Worm (Caenorhabditis elegans) whole organism, L4 larva: ENCODE measurements around the gene div-1.

Experiments
- F10B5.3 ChIP-seq: sonication (generic microtip); optimal IDR thresholded peaks from 2 replicates; lab custom pipeline; 2016; ENCODE audit warnings: mild to moderate bottlenecking, missing genetic modification characterization, missing compliant biosample characterization
- Y48G9A.11 ChIP-seq: fragments of 200-800 bp; sonication (Bioruptor generic); IDR thresholded peaks from 2 replicates; pipeline ENCODE4 v1.3.6; 2022; ENCODE audit warnings: missing genetic modification reagents, missing genetic modification characterization, missing compliant biosample characterization
- Y5F2A.4 ChIP-seq: fragments of 200-800 bp; sonication (Bioruptor generic); optimal IDR thresholded peaks from 2 replicates; lab custom pipeline; 2018; ENCODE audit warnings: mild to moderate bottlenecking, missing genetic modification characterization, missing compliant biosample characterization
- ZK337.2 ChIP-seq: fragments of 200-800 bp; sonication (Bioruptor generic); IDR thresholded peaks from 2 replicates; pipeline ENCODE4 v1.3.6; 2022; ENCODE audit warnings: missing genetic modification reagents, missing genetic modification characterization, missing compliant biosample characterization
- ama-1 ChIP-seq: fragments of 150-350 bp; optimal IDR thresholded peaks from 2 replicates; lab custom pipeline; 2014; ENCODE audit warnings: inconsistent platforms, mixed read lengths
- ceh-20 ChIP-seq: fragments of 200-800 bp; sonication (Bioruptor generic); IDR thresholded peaks from 2 replicates; pipeline ENCODE4 v1.3.6; 2022; ENCODE audit warnings: missing genetic modification reagents, missing genetic modification characterization, missing compliant biosample characterization
- ceh-82 ChIP-seq: sonication (generic microtip); optimal IDR thresholded peaks from 2 replicates; lab custom pipeline; 2017; ENCODE audit warnings: missing biosample characterization, missing genetic modification characterization
- daf-12 ChIP-seq: fragments of 150-350 bp; optimal IDR thresholded peaks from 2 replicates; lab custom pipeline; 2014; ENCODE audit warnings: missing biosample characterization, missing genetic modification reagents, missing genetic modification characterization
- dmd-9 ChIP-seq: fragments of 200-800 bp; sonication (Bioruptor generic); IDR thresholded peaks from 2 replicates; pipeline ENCODE4 v1.3.6; 2022; ENCODE audit warnings: missing genetic modification reagents, missing genetic modification characterization, missing compliant biosample characterization
- dpl-1 ChIP-seq: fragments of 150-350 bp; optimal IDR thresholded peaks from 2 replicates; lab custom pipeline; 2014; ENCODE audit warnings: missing biosample characterization, missing genetic modification reagents, missing genetic modification characterization
- duxl-1 ChIP-seq: sonication (generic microtip); optimal IDR thresholded peaks from 2 replicates; lab custom pipeline; 2016; ENCODE audit warnings: mild to moderate bottlenecking, missing genetic modification characterization, moderate library complexity, missing compliant biosample characterization; ENCODE audit not compliant: poor library complexity
- egl-43 ChIP-seq: fragments of 200-800 bp; sonication (Bioruptor generic); IDR thresholded peaks from 2 replicates; pipeline ENCODE4 v1.3.6; 2022; ENCODE audit warnings: missing genetic modification reagents, missing genetic modification characterization, missing compliant biosample characterization
- hif-1 ChIP-seq, 2 experiments: sonication (generic microtip); optimal IDR thresholded peaks; 2 replicates each; lab custom pipeline; 2016 to 2017; ENCODE audit warnings: missing compliant biosample characterization in 2 of 2, missing genetic modification characterization in 2 of 2, missing genetic modification reagents in 2 of 2, missing genotype in 2 of 2, mild to moderate bottlenecking in 1 of 2
- hlh-11 ChIP-seq: fragments of 200-800 bp; sonication (Bioruptor generic); optimal IDR thresholded peaks from 2 replicates; lab custom pipeline; 2018; ENCODE audit warnings: mild to moderate bottlenecking, missing genetic modification characterization, missing compliant biosample characterization
- jun-1 ChIP-seq: fragments of 150-350 bp; optimal IDR thresholded peaks from 2 replicates; lab custom pipeline; 2014; ENCODE audit warnings: missing biosample characterization, missing genetic modification reagents, missing genetic modification characterization
- lin-15B ChIP-seq: fragments of 150-350 bp; sonication (generic microtip); optimal IDR thresholded peaks from 3 replicates; lab custom pipeline; 2014; ENCODE audit warnings: missing biosample characterization, missing genetic modification characterization
- lin-38 ChIP-seq: fragments of 200-800 bp; sonication (Bioruptor generic); IDR thresholded peaks from 2 replicates; pipeline ENCODE4 v1.3.6; 2022; ENCODE audit warnings: missing genetic modification reagents, missing genetic modification characterization, missing compliant biosample characterization
- lsy-2 ChIP-seq, 2 experiments: fragments of 150-350 bp in 1 of 2; sonication (generic microtip) in 1 of 2; optimal IDR thresholded peaks; 2 replicates each; lab custom pipeline; 2014 to 2017; ENCODE audit warnings: missing biosample characterization in 2 of 2, missing genetic modification characterization in 2 of 2
- mdl-1 ChIP-seq, 2 experiments: fragments of 150-350 bp in 1 of 2; sonication (generic microtip) in 1 of 2; optimal IDR thresholded peaks; 2 replicates each; lab custom pipeline; 2014 to 2017; ENCODE audit warnings: missing biosample characterization in 2 of 2, missing genetic modification characterization in 2 of 2
- mdt-29 ChIP-seq: fragments of 200-800 bp; sonication (Bioruptor generic); IDR thresholded peaks from 2 replicates; pipeline ENCODE4 v1.3.6; 2022; ENCODE audit warnings: missing genetic modification reagents, missing genetic modification characterization, missing compliant biosample characterization
- mes-2 ChIP-seq: sonication (generic microtip); optimal IDR thresholded peaks from 2 replicates; lab custom pipeline; 2016; ENCODE audit warnings: missing genotype, mild to moderate bottlenecking, missing genetic modification characterization, missing compliant biosample characterization; ENCODE audit not compliant: poor library complexity, severe bottlenecking
- mxl-2 ChIP-seq: fragments of 200-800 bp; sonication (Bioruptor generic); conservative IDR thresholded peaks from 2 replicates; pipeline ENCODE4 v1.3.6; 2022; ENCODE audit warnings: missing genetic modification reagents, missing genetic modification characterization, missing compliant biosample characterization
- nhr-10 ChIP-seq: fragments of 150-350 bp; optimal IDR thresholded peaks from 2 replicates; lab custom pipeline; 2014; ENCODE audit warnings: missing biosample characterization, missing genetic modification characterization
- nhr-102 ChIP-seq: sonication (generic microtip); optimal IDR thresholded peaks from 2 replicates; lab custom pipeline; 2016; ENCODE audit warnings: mild to moderate bottlenecking, missing genetic modification characterization, moderate library complexity, missing compliant biosample characterization
- nhr-237 ChIP-seq: sonication (generic microtip); optimal IDR thresholded peaks from 2 replicates; lab custom pipeline; 2017; ENCODE audit warnings: missing biosample characterization, missing genetic modification characterization
- nhr-28 ChIP-seq: fragments of 150-350 bp; optimal IDR thresholded peaks from 2 replicates; lab custom pipeline; 2014; ENCODE audit warnings: missing biosample characterization, missing genetic modification characterization
- nhr-77 ChIP-seq: fragments of 150-350 bp; optimal IDR thresholded peaks from 2 replicates; lab custom pipeline; 2014; ENCODE audit warnings: missing biosample characterization, missing genetic modification characterization
- php-3 ChIP-seq: fragments of 200-800 bp; sonication (Bioruptor generic); IDR thresholded peaks from 2 replicates; pipeline ENCODE4 v1.3.6; 2022; ENCODE audit warnings: missing genetic modification reagents, missing genetic modification characterization, missing compliant biosample characterization
- saeg-2 ChIP-seq: fragments of 200-800 bp; sonication (Bioruptor generic); IDR thresholded peaks from 2 replicates; pipeline ENCODE4 v1.3.6; 2022; ENCODE audit warnings: missing genetic modification reagents, missing genetic modification characterization, missing compliant biosample characterization
- set-16 ChIP-seq: fragments of 200-800 bp; sonication (Bioruptor generic); IDR thresholded peaks from 2 replicates; pipeline ENCODE4 v1.3.6; 2022; ENCODE audit warnings: missing genetic modification reagents, missing genetic modification characterization, missing compliant biosample characterization
- skn-1 ChIP-seq: fragments of 150-350 bp; optimal IDR thresholded peaks from 2 replicates; lab custom pipeline; 2014; ENCODE audit warnings: missing biosample characterization, missing genetic modification characterization
- snpc-4 ChIP-seq: fragments of 150-350 bp; optimal IDR thresholded peaks from 2 replicates; lab custom pipeline; 2014; ENCODE audit warnings: missing biosample characterization, missing genetic modification characterization
- unc-62 ChIP-seq, 3 experiments: fragments of 150-350 bp in 1 of 3; sonication (generic microtip); optimal IDR thresholded peaks in 2 of 3; peaks in 1 of 3; 1 replicate in 1 of 3; 2 replicates in 2 of 3; lab custom pipeline; 2014 to 2017; ENCODE audit warnings: missing biosample characterization in 3 of 3, missing genetic modification characterization in 3 of 3, missing genetic modification reagents in 3 of 3, missing genotype in 1 of 3
- vab-7 ChIP-seq: fragments of 200-800 bp; sonication (Bioruptor generic); IDR thresholded peaks from 2 replicates; pipeline ENCODE4 v1.3.6; 2022; ENCODE audit warnings: missing genetic modification reagents, missing genetic modification characterization, missing compliant biosample characterization
- ztf-11 ChIP-seq: fragments of 150-350 bp; optimal IDR thresholded peaks from 2 replicates; lab custom pipeline; 2014; ENCODE audit warnings: missing biosample characterization, missing genetic modification characterization

div-1 gene

DNA sequence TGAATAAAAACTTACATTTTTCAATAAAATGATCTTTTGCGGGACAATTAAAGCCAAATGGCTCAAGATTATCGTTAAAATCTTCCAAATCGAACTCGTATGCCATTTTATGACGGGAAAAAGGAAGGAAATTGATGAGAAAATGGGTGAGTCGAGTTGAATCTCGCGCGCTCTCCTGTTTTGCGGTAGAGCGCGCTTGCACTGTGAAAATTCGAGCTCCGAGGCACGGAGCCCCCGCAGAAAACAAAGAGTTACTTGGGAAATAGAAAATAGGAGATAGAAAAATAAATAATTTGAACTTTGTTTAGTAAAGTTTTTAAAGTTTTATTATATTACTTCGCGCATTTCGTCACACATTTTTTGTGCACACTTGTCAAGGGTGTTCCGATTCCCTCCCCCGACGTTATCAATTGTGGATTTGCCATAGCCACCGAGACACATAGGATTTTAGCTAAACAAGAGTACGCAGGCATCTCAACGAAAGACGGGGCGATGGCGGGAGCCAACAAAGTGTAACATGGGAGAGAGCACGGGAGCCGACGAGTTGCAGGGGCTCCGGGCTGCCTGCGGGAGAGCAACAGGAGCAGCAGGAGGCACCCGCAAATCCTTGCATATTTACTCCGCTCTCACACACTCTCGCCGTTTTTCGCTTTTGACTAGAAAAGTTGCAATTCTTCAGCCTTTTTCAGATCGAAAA, at the start of gene div-1, which contains the start of gene cor-1:
TSS of gene div-1 (minus strand) at position 119 of the 697 bp plus-strand sequence.
TSS of gene cor-1 (plus strand) at position 671 of the 697 bp plus-strand sequence.
- peak; percentile 12 for TF ChIP-seq nhr-28 (tag; lab: Kevin White, UChicago)
- TF ChIP-seq nhr-77 (tag; lab: Kevin White, UChicago) = peak; percentile 17
- no peak for TF ChIP-seq mxl-2 (GFP tag; lab: Robert Waterston, UW)
- TF ChIP-seq lin-38 (GFP tag; lab: Robert Waterston, UW) = peak; percentile 93
- peak in 1 of 2 experiments; percentile 90 for TF ChIP-seq unc-62 (GFP tag; optimal IDR thresholded peaks at IDR 0.05 in 1 of 2; lab: Kevin White, UChicago)
- TF ChIP-seq unc-62 (tag; optimal IDR thresholded peaks at IDR 0.05; lab: Kevin White, UChicago) = no peak
- TF ChIP-seq dpl-1 (GFP tag; lab: Kevin White, UChicago) = peak; percentile 73
- TF ChIP-seq vab-7 (GFP tag; lab: Robert Waterston, UW) = no peak
- TF ChIP-seq hlh-11 = peak; percentile 23
- TF ChIP-seq lsy-2 (tag; optimal IDR thresholded peaks at IDR 0.05; lab: Kevin White, UChicago) = peak in 1 of 2 experiments; percentile 53
- TF ChIP-seq egl-43 = peak; percentile 62; the same call in 1 of the 2 replicates
- peak; percentile 73 for TF ChIP-seq mes-2 (tag; lab: Kevin White, UChicago)
- TF ChIP-seq ztf-11 = no peak
- no peak for TF ChIP-seq jun-1 (tag; lab: Kevin White, UChicago)
- peak; percentile 75 for TF ChIP-seq set-16 (GFP tag; lab: Robert Waterston, UW)
- peak in 1 of 2 experiments; percentile 1 for TF ChIP-seq hif-1 (tag; optimal IDR thresholded peaks at IDR 0.05; lab: Kevin White, UChicago)

DNA sequence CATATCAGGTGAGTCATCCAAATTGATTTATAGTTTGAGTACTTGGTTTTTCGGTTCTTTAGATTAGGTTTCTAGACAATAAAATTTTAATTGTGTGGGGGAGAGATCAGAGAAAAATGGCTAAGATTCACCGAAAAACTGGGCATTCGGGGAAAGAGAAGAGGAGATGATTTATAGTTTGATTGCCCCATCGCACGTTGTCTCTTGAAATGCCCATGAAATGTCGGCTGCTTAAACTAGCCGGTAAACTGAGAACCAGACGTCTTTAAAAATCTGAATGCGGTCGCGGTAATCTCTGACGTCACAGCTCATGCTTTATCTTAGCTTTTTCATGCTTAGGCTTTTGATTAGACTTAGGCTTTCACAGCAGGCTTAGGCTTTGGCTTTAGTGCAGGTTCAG, 48.5 kb upstream of the div-1 start:
- no peak for TF ChIP-seq nhr-10
- no peak for TF ChIP-seq Y48G9A.11 (GFP tag; lab: Robert Waterston, UW)
- TF ChIP-seq ceh-20 (GFP tag; lab: Robert Waterston, UW) = 0 out of 2 replicates have a peak, but pooled peaks have one; percentile 12
- no peak for TF ChIP-seq saeg-2 (GFP tag; lab: Robert Waterston, UW)
- peak; percentile 23; the same call in 1 of the 2 replicates for TF ChIP-seq php-3 (GFP tag; lab: Robert Waterston, UW)
- TF ChIP-seq dmd-9 (GFP tag; lab: Robert Waterston, UW) = no peak
- no peak for TF ChIP-seq F10B5.3 (tag; lab: Kevin White, UChicago)
- peak in 1 of 2 experiments; percentile 72 for TF ChIP-seq unc-62 (GFP tag; optimal IDR thresholded peaks at IDR 0.05 in 1 of 2; lab: Kevin White, UChicago)
- no peak for TF ChIP-seq unc-62 (tag; optimal IDR thresholded peaks at IDR 0.05; lab: Kevin White, UChicago)
- TF ChIP-seq skn-1 (tag; lab: Kevin White, UChicago) = no peak

- TF ChIP-seq daf-12 (tag; lab: Kevin White, UChicago) (no peak), ama-1 (lab: Kevin White, UChicago) (no peak), Y5F2A.4 (no peak), nhr-237 (tag; lab: Kevin White, UChicago) (no peak), snpc-4 (tag; lab: Kevin White, UChicago) (no peak), nhr-102 (tag; lab: Kevin White, UChicago) (no peak), lin-15B (tag; lab: Kevin White, UChicago) (no peak), mdt-29 (no peak), ceh-82 (no peak), duxl-1 (no peak), ZK337.2 (GFP tag; lab: Robert Waterston, UW) (no peak)
Measured at ce11 chrIII:10294837-10295236, 46.5 kb upstream of the div-1 start, which contains the start of gene vglu-2. vglu-2 (plus strand) TSS chrIII:10295137.

DNA sequence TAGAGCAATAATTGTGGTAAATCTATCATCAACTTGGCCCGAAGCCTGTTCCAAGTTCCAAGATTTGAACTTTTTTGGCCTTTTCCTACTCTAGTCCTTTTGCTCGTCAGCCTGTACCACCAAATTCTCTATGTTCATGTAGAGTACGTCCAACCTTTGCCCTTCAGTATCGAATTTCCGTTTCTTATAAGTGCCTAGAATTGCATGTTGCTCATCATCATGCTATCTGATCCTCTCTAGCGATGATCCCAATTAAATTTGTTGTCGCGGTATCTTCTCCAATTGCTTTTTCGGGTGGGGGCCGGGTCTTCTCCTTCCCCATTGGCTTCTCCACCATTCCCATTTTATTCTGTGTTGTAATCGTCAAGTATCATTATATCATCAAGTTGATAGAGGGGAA, 45.6 kb upstream of the div-1 start:
- TF ChIP-seq mdl-1 (tag; optimal IDR thresholded peaks at IDR 0.05; lab: Kevin White, UChicago) = no peak
- TF ChIP-seq unc-62 (GFP tag; optimal IDR thresholded peaks at IDR 0.05 in 1 of 2; lab: Kevin White, UChicago) = peak in 1 of 2 experiments; percentile 94
- no peak for TF ChIP-seq unc-62 (tag; optimal IDR thresholded peaks at IDR 0.05; lab: Kevin White, UChicago)
- no peak for TF ChIP-seq skn-1 (tag; lab: Kevin White, UChicago)
